Fruit fly (Drosophila melanogaster): ENCODE data around the gene CG7943.

dm6 chr3R:30014977-30015514 is 31.2 kb upstream of the CG7943 start, which contains the start of gene CG7920:
- TF ChIP-seq CG8478 (optimal IDR thresholded peaks at IDR 0.05) (no peak), CTCF (optimal IDR thresholded peaks at IDR 0.05) (no peak)
